Fruit fly (Drosophila melanogaster) whole organism, embryonic: Measurements from ENCODE around the gene Rad17.
A peak's percentile ranks its signal among the peaks of the same experiment; 100 is the strongest.

Experiments
- ATbp ChIP-seq: fragments of 200-800 bp; sonication (Bioruptor generic); optimal IDR thresholded peaks from 2 replicates; lab custom pipeline; 2017; ENCODE audit warnings: missing biosample characterization, mild to moderate bottlenecking, missing genetic modification characterization, missing genetic modification reagents
- Adf1 ChIP-seq: fragments of 200-800 bp; sonication (Bioruptor generic); IDR thresholded peaks from 2 replicates; pipeline ENCODE4 v1.3.6; 2022; ENCODE audit warnings: missing biosample characterization, missing genetic modification characterization
- Atf-2 ChIP-seq: fragments of 200-800 bp; sonication (Bioruptor generic); optimal IDR thresholded peaks from 2 replicates; lab custom pipeline; 2016; ENCODE audit warnings: missing biosample characterization, missing genetic modification characterization
- CG10274 ChIP-seq: fragments of 200-800 bp; sonication (Bioruptor generic); optimal IDR thresholded peaks from 3 replicates; lab custom pipeline; 2017; ENCODE audit warnings: missing biosample characterization, mild to moderate bottlenecking, missing genetic modification characterization
- CG10979 ChIP-seq: fragments of 200-800 bp; sonication (Bioruptor generic); optimal IDR thresholded peaks from 2 replicates; lab custom pipeline; 2018; ENCODE audit warnings: missing biosample characterization, mild to moderate bottlenecking, missing genetic modification characterization, moderate library complexity
- CG11085 ChIP-seq: fragments of 200-800 bp; sonication (Bioruptor generic); IDR thresholded peaks from 2 replicates; pipeline ENCODE4 v1.3.6; 2022; ENCODE audit warnings: missing biosample characterization, missing genetic modification characterization
- CG11247 ChIP-seq: fragments of 200-800 bp; sonication (Bioruptor generic); IDR thresholded peaks from 2 replicates; pipeline ENCODE4 v1.3.6; 2022; ENCODE audit warnings: missing biosample characterization, missing genetic modification characterization
- CG12659 ChIP-seq: fragments of 200-800 bp; sonication (Bioruptor generic); optimal IDR thresholded peaks from 3 replicates; lab custom pipeline; 2017; ENCODE audit warnings: mild to moderate bottlenecking, missing biosample characterization, missing genetic modification reagents, missing genetic modification characterization
- CG1792 ChIP-seq: fragments of 200-800 bp; sonication (Bioruptor generic); optimal IDR thresholded peaks from 2 replicates; lab custom pipeline; 2016; ENCODE audit warnings: missing biosample characterization, missing genetic modification characterization
- CG2116 ChIP-seq: fragments of 200-800 bp; sonication (Bioruptor generic); optimal IDR thresholded peaks from 3 replicates; lab custom pipeline; 2018; ENCODE audit warnings: missing biosample characterization, mild to moderate bottlenecking, missing genetic modification characterization
- CG2712 ChIP-seq: fragments of 200-800 bp; optimal IDR thresholded peaks from 3 replicates; lab custom pipeline; 2019; ENCODE audit warnings: missing biosample characterization, mild to moderate bottlenecking, missing genetic modification characterization, moderate library complexity
- CG31224 ChIP-seq: fragments of 200-800 bp; sonication (Bioruptor generic); IDR thresholded peaks from 2 replicates; pipeline ENCODE4 v1.3.6; 2022; ENCODE audit warnings: missing biosample characterization, missing genetic modification characterization
- CG31365 ChIP-seq: fragments of 200-800 bp; sonication (Bioruptor generic); optimal IDR thresholded peaks from 2 replicates; lab custom pipeline; 2018; ENCODE audit warnings: missing biosample characterization, mild to moderate bottlenecking, missing genetic modification characterization
- CG33557 ChIP-seq: fragments of 200-800 bp; sonication (Bioruptor generic); optimal IDR thresholded peaks from 2 replicates; lab custom pipeline; 2019; ENCODE audit warnings: missing biosample characterization, mild to moderate bottlenecking, missing genetic modification characterization, moderate library complexity
- CG6254 ChIP-seq: fragments of 200-800 bp; sonication (Bioruptor generic); optimal IDR thresholded peaks from 3 replicates; lab custom pipeline; 2017; ENCODE audit warnings: mild to moderate bottlenecking, missing biosample characterization, missing genetic modification reagents, missing genetic modification characterization
- CG6765 ChIP-seq: fragments of 200-800 bp; sonication (Bioruptor generic); optimal IDR thresholded peaks from 3 replicates; lab custom pipeline; 2017; ENCODE audit warnings: missing biosample characterization, mild to moderate bottlenecking, missing genetic modification characterization
- CG6813 ChIP-seq: fragments of 200-800 bp; sonication (Bioruptor generic); optimal IDR thresholded peaks from 2 replicates; lab custom pipeline; 2017; ENCODE audit warnings: missing biosample characterization, missing genetic modification characterization, mild to moderate bottlenecking, moderate library complexity, missing genetic modification reagents
- CG7372 ChIP-seq: fragments of 200-800 bp; sonication (Bioruptor generic); IDR thresholded peaks from 2 replicates; pipeline ENCODE4 v1.3.6; 2022; ENCODE audit warnings: missing biosample characterization, missing genetic modification characterization
- CG9727 ChIP-seq: fragments of 200-800 bp; sonication (Bioruptor generic); optimal IDR thresholded peaks from 3 replicates; lab custom pipeline; 2017; ENCODE audit warnings: missing biosample characterization, mild to moderate bottlenecking, missing genetic modification characterization
- D19B ChIP-seq: fragments of 200-800 bp; sonication (Bioruptor generic); optimal IDR thresholded peaks from 2 replicates; lab custom pipeline; 2017; ENCODE audit warnings: missing biosample characterization, mild to moderate bottlenecking, missing genetic modification characterization
- Dref ChIP-seq: fragments of 200-800 bp; sonication (Bioruptor generic); IDR thresholded peaks from 2 replicates; pipeline ENCODE4 v1.3.6; 2022; ENCODE audit warnings: missing biosample characterization, missing genetic modification characterization
- E2f2 ChIP-seq: fragments of 200-800 bp; sonication (Bioruptor generic); IDR thresholded peaks from 2 replicates; pipeline ENCODE4 v1.3.6; 2022; ENCODE audit warnings: missing biosample characterization, missing genetic modification characterization
- Ets65A ChIP-seq: fragments of 200-800 bp; sonication (Bioruptor generic); peaks from one replicate; lab custom pipeline; 2016; ENCODE audit warnings: missing biosample characterization, missing genetic modification characterization
- Hey ChIP-seq: fragments of 200-800 bp; sonication (Bioruptor generic); optimal IDR thresholded peaks from 3 replicates; lab custom pipeline; 2018; ENCODE audit warnings: missing biosample characterization, mild to moderate bottlenecking, missing genetic modification characterization
- Neu2 ChIP-seq: fragments of 200-800 bp; sonication (Bioruptor generic); optimal IDR thresholded peaks from 3 replicates; lab custom pipeline; 2016; ENCODE audit warnings: missing biosample characterization, missing genetic modification characterization, borderline replicate concordance
- NfI ChIP-seq: fragments of 200-800 bp; sonication (Bioruptor generic); optimal IDR thresholded peaks from 3 replicates; lab custom pipeline; 2018; ENCODE audit warnings: missing biosample characterization, mild to moderate bottlenecking, missing genetic modification characterization, moderate library complexity
- Ssrp ChIP-seq: fragments of 200-800 bp; sonication (Bioruptor generic); optimal IDR thresholded peaks from 2 replicates; lab custom pipeline; 2018; ENCODE audit warnings: missing biosample characterization, mild to moderate bottlenecking, missing genetic modification characterization, moderate library complexity
- ara ChIP-seq: fragments of 200-800 bp; sonication (Bioruptor generic); IDR thresholded peaks from 2 replicates; pipeline ENCODE4 v1.3.6; 2022; ENCODE audit warnings: missing biosample characterization, missing genetic modification characterization
- ato ChIP-seq: fragments of 200-800 bp; sonication (Bioruptor generic); IDR thresholded peaks from 2 replicates; pipeline ENCODE4 v1.3.6; 2022; ENCODE audit warnings: missing biosample characterization, missing genetic modification characterization; ENCODE audit not compliant: partially characterized antibody
- bcd ChIP-seq: fragments of 200-800 bp; sonication (Bioruptor generic); optimal IDR thresholded peaks from 2 replicates; lab custom pipeline; 2017; ENCODE audit warnings: missing biosample characterization, mild to moderate bottlenecking, missing genetic modification characterization
- br ChIP-seq: fragments of >200 bp; optimal IDR thresholded peaks from 2 replicates; lab custom pipeline; 2017
- cad ChIP-seq: fragments of >200 bp; optimal IDR thresholded peaks from 2 replicates; lab custom pipeline; 2017; ENCODE audit warnings: missing biosample characterization, missing genetic modification characterization
- cg ChIP-seq: fragments of 200-800 bp; sonication (Bioruptor generic); optimal IDR thresholded peaks from 3 replicates; lab custom pipeline; 2019; ENCODE audit warnings: missing biosample characterization, mild to moderate bottlenecking, missing genetic modification characterization, moderate library complexity
- chm ChIP-seq: fragments of 200-800 bp; sonication (Bioruptor generic); IDR thresholded peaks from 2 replicates; pipeline ENCODE4 v1.3.6; 2022; ENCODE audit warnings: missing biosample characterization, missing genetic modification characterization
- crol ChIP-seq: fragments of 200-800 bp; sonication (Bioruptor generic); IDR thresholded peaks from 2 replicates; pipeline ENCODE4 v1.3.6; 2022; ENCODE audit warnings: missing biosample characterization, missing genetic modification characterization
- danr ChIP-seq: fragments of 200-800 bp; sonication (Bioruptor generic); IDR thresholded peaks from 2 replicates; pipeline ENCODE4 v1.3.6; 2022; ENCODE audit warnings: missing biosample characterization, missing genetic modification characterization
- dpn ChIP-seq, 2 experiments: fragments of 200-800 bp; sonication (Bioruptor generic); optimal IDR thresholded peaks; 3 replicates each; lab custom pipeline; 2016; ENCODE audit warnings: missing biosample characterization in 2 of 2, missing genetic modification characterization in 2 of 2
- ewg ChIP-seq: fragments of 200-800 bp; sonication (Bioruptor generic); optimal IDR thresholded peaks from 3 replicates; lab custom pipeline; 2017; ENCODE audit warnings: mild to moderate bottlenecking, missing biosample characterization, missing genetic modification reagents, missing genetic modification characterization
- gsb-n ChIP-seq: fragments of 200-800 bp; sonication (Bioruptor generic); optimal IDR thresholded peaks from 3 replicates; lab custom pipeline; 2018; ENCODE audit warnings: missing biosample characterization, mild to moderate bottlenecking, missing genetic modification characterization
- hbn ChIP-seq: fragments of 200-800 bp; sonication (Bioruptor generic); IDR thresholded peaks from 2 replicates; pipeline ENCODE4 v1.3.6; 2022; ENCODE audit warnings: missing biosample characterization, missing genetic modification characterization; ENCODE audit not compliant: partially characterized antibody
- jing ChIP-seq: fragments of 200-800 bp; sonication (Bioruptor generic); optimal IDR thresholded peaks from 2 replicates; lab custom pipeline; 2018; ENCODE audit warnings: missing biosample characterization, mild to moderate bottlenecking, missing genetic modification characterization
- kni ChIP-seq: fragments of 200-800 bp; sonication (Bioruptor generic); optimal IDR thresholded peaks from 3 replicates; lab custom pipeline; 2017; ENCODE audit warnings: mild to moderate bottlenecking, missing biosample characterization, missing genetic modification reagents, missing genetic modification characterization
- lbe ChIP-seq: fragments of 200-800 bp; sonication (Bioruptor generic); optimal IDR thresholded peaks from 2 replicates; lab custom pipeline; 2016; ENCODE audit warnings: missing biosample characterization, mild to moderate bottlenecking, missing genetic modification characterization
- mld ChIP-seq: fragments of 200-800 bp; sonication (Bioruptor generic); IDR thresholded peaks from 3 replicates; pipeline ENCODE4 v1.3.6; 2022; ENCODE audit warnings: missing biosample characterization, missing genetic modification characterization; ENCODE audit not compliant: partially characterized antibody
- nmo ChIP-seq: fragments of 200-800 bp; sonication (Bioruptor generic); optimal IDR thresholded peaks from 2 replicates; lab custom pipeline; 2018; ENCODE audit warnings: missing biosample characterization, mild to moderate bottlenecking, missing genetic modification characterization, moderate library complexity
- nom ChIP-seq: fragments of 200-800 bp; sonication (Bioruptor generic); optimal IDR thresholded peaks from 2 replicates; lab custom pipeline; 2017; ENCODE audit warnings: missing biosample characterization, missing genetic modification characterization, mild to moderate bottlenecking, moderate library complexity, missing genetic modification reagents
- scrt ChIP-seq: fragments of 200-800 bp; sonication (Bioruptor generic); optimal IDR thresholded peaks from 2 replicates; lab custom pipeline; 2018; ENCODE audit warnings: missing biosample characterization, mild to moderate bottlenecking, missing genetic modification characterization, moderate library complexity
- slou ChIP-seq: fragments of 200-800 bp; sonication (Bioruptor generic); optimal IDR thresholded peaks from 3 replicates; lab custom pipeline; 2016; ENCODE audit warnings: missing biosample characterization, missing genetic modification characterization
- tgo ChIP-seq: fragments of 200-800 bp; sonication (Bioruptor generic); IDR thresholded peaks from 3 replicates; pipeline ENCODE4 v1.3.6; 2022; ENCODE audit warnings: missing biosample characterization, missing genetic modification characterization

Rad17 gene

DNA sequence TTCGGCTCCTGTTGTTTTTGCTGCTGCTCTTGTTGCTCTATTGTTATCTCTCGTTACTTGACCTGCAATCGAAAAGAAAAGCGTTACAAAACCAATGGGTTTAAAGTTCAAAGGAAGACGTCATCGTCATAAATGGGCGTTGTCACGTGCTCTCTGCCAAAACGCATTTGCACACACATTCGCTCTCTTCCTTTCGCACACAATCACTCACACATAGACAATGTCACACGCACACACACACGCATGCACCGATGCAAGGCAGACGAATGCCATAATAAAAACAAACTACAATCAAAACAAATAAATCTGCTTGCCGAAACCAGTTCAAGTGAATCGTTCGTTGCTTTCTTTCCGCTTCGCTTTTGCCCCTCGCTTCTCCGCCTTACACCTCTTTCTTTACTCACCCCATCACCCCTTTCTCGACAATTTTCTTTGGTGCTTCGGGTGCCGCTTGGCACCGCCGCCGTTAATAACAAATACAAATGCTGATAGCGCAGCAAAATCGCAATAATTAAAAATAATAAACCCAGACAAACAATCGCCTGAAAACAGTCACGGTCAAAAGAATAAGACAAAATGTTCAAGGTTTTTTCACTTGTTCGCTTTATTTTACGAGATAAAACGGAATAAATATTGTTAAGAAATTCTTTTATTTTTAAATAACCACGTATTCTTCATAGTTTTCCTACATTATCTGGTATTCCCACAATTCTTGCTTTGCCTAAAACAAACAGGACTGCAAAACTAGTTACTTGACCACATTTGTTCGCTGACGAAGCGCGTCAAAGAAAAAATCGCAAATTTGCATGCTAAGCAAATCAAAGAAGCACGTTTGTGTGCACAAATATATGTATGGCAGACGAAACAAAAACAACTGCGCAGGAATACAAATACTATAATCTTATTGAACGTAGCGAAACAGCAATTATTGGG is 13.4 kb downstream of the Rad17 start (continued):
- TF ChIP-seq CG11085 (GFP tag; lab: Robert Waterston, UW) (no peak), nom (GFP tag; lab: Kevin White, UChicago) (peak; percentile 50), CG31224 (no peak), tgo (GFP tag; lab: Robert Waterston, UW) (no peak), cad (GFP tag; lab: Kevin White, UChicago) (no peak), crol (GFP tag; lab: Robert Waterston, UW) (peak; percentile 87), CG10274 (no peak), Hey (tag; lab: Kevin White, UChicago) (no peak), hbn (GFP tag; lab: Robert Waterston, UW) (no peak), CG10979 (tag; lab: Kevin White, UChicago) (peak; percentile 19), CG6765 (GFP tag; lab: Kevin White, UChicago) (peak; percentile 38), mld (GFP tag; lab: Robert Waterston, UW) (no peak), nmo (GFP tag; lab: Kevin White, UChicago) (no peak), Dref (GFP tag; lab: Robert Waterston, UW) (no peak), CG9727 (GFP tag; lab: Kevin White, UChicago) (peak; percentile 58), CG2116 (GFP tag; lab: Kevin White, UChicago) (peak; percentile 3), CG2712 (tag; lab: Kevin White, UChicago) (peak; percentile 16), Neu2 (no peak), E2f2 (GFP tag; lab: Robert Waterston, UW) (peak; percentile 9; the same call in 1 of the 2 replicates), ato (no peak), cg (peak; percentile 72), ewg (GFP tag; lab: Kevin White, UChicago) (peak; percentile 23), br (lab: Kevin White, UChicago) (no peak), ATbp (peak; percentile 3), kni (GFP tag; lab: Kevin White, UChicago) (peak; percentile 47), Ets65A (peak; percentile 83), bcd (GFP tag; lab: Kevin White, UChicago) (peak; percentile 19), Atf-2 (GFP tag; lab: Kevin White, UChicago) (no peak), slou (GFP tag; lab: Kevin White, UChicago) (no peak), CG12659 (GFP tag; lab: Kevin White, UChicago) (no peak), CG6813 (no peak), gsb-n (tag; lab: Kevin White, UChicago) (no peak), D19B (no peak), CG7372 (GFP tag; lab: Robert Waterston, UW) (no peak), scrt (GFP tag; lab: Kevin White, UChicago) (no peak), chm (GFP tag; lab: Robert Waterston, UW) (no peak), CG31365 (tag; lab: Kevin White, UChicago) (no peak), CG6254 (GFP tag; lab: Kevin White, UChicago) (peak; percentile 2), ara (GFP tag; lab: Robert Waterston, UW) (0 out of 2 replicates have a peak, but pooled peaks have one; percentile 27), CG33557 (GFP tag; lab: Kevin White, UChicago) (no peak), jing (GFP tag; lab: Kevin White, UChicago) (no peak), lbe (GFP tag; lab: Kevin White, UChicago) (peak; percentile 88), CG1792 (peak; percentile 18), CG11247 (no peak), danr (GFP tag; lab: Robert Waterston, UW) (no peak), dpn (GFP tag; optimal IDR thresholded peaks at IDR 0.05; lab: Kevin White, UChicago) (peak in 1 of 2 experiments; percentile 21), Adf1 (GFP tag; lab: Robert Waterston, UW) (no peak), NfI (no peak), Ssrp (tag; lab: Kevin White, UChicago) (peak; percentile 22)
